Fruit fly (Drosophila melanogaster): ENCODE data around the gene Surf4.

dm6 chr3R:15340052-15340732 lies 5.8 kb downstream of the Surf4 start, which contains the start of gene SerRS-m:
- TF ChIP-seq Sin3A (optimal IDR thresholded peaks at IDR 0.05) (no peak), h (optimal IDR thresholded peaks at IDR 0.05) (no peak), ttk (optimal IDR thresholded peaks at IDR 0.05) (no peak), Myc (optimal IDR thresholded peaks at IDR 0.05) (no peak), insv (optimal IDR thresholded peaks at IDR 0.05) (no peak), psq (optimal IDR thresholded peaks at IDR 0.05) (no peak)
